Fruit fly (Drosophila melanogaster): ENCODE measurements around the gene CanA1.

CanA1 gene

DNA sequence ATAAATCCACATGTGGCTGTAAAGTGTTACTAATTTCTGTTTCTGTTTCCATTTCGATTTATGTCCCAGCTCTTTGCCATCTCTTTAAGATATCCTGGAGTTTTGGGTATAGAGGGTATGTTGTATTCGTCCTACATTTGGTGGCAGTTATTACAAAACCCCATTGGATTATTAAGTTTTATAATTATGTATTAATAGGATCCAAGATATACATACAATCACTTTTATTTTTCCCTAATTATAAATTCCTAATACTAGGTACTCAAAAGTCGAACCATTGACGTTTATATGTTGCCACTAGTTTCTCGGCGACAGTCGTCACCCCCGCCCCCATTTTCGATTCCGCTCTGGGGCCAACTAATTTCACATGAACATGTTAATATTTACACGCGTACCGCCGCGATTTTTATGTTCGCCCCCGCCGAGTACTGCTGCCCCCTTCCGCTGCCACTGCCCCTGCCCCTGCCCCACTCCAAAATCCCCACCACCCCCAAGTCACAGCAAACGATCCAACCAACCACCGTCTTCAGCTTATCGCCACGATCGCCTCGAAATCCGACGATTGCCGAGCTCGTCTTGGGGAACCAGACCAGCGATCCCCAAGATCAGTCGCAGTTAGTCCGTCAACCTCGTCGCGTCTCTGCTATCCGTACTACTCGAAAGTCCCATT, 25.6 kb downstream of the CanA1 start, which contains the start of gene Sox100B (continued):
- TF ChIP-seq CG5245 (GFP tag; optimal IDR thresholded peaks at IDR 0.05) (peak; percentile 59), Lim3 (GFP tag; IDR thresholded peaks at IDR 0.05) (no peak), CG12219 (GFP tag; optimal IDR thresholded peaks at IDR 0.05) (peak; percentile 30), bcd (GFP tag; optimal IDR thresholded peaks at IDR 0.05) (peak; percentile 55), CG1647 (GFP tag; optimal IDR thresholded peaks at IDR 0.05) (no peak), Lhr (GFP tag; optimal IDR thresholded peaks at IDR 0.05) (peak; percentile 29), CG4820 (GFP tag; optimal IDR thresholded peaks at IDR 0.05) (peak; percentile 51), gfzf (GFP tag; optimal IDR thresholded peaks at IDR 0.05) (no peak), CG11093 (GFP tag; IDR thresholded peaks at IDR 0.05) (0 out of 3 replicates have a peak, but pooled peaks have one; percentile 49), tll (GFP tag; optimal IDR thresholded peaks at IDR 0.05) (peak in 1 of 2 experiments; percentile 25), CG8281 (tag; optimal IDR thresholded peaks at IDR 0.05) (peak; percentile 27), sd (tag; optimal IDR thresholded peaks at IDR 0.05) (no peak), esg (GFP tag; conservative IDR thresholded peaks at IDR 0.05) (peak; percentile 41), croc (GFP tag; conservative IDR thresholded peaks at IDR 0.05) (peak; percentile 65), sr (GFP tag; IDR thresholded peaks at IDR 0.05) (no peak), Hr3 (GFP tag; optimal IDR thresholded peaks at IDR 0.05) (peak; percentile 50), Ets97D (GFP tag; optimal IDR thresholded peaks at IDR 0.05) (no peak), cwo (GFP tag; optimal IDR thresholded peaks at IDR 0.05) (peak; percentile 5), CG3065 (GFP tag; optimal IDR thresholded peaks at IDR 0.05) (peak; percentile 20), Ada2b (GFP tag; IDR thresholded peaks at IDR 0.05) (peak; percentile 53), dm (GFP tag; optimal IDR thresholded peaks at IDR 0.05) (no peak), CG10543 (GFP tag; optimal IDR thresholded peaks at IDR 0.05) (peak; percentile 24), dmrt99B (tag; optimal IDR thresholded peaks at IDR 0.05) (peak; percentile 69), CG11695 (GFP tag; IDR thresholded peaks at IDR 0.05) (peak; percentile 60; the same call in 1 of the 3 replicates), CG2202 (tag; optimal IDR thresholded peaks at IDR 0.05) (peak; percentile 63), CG3847 (GFP tag; IDR thresholded peaks at IDR 0.05) (0 out of 2 replicates have a peak, but pooled peaks have one; percentile 32), ase (GFP tag; IDR thresholded peaks at IDR 0.05) (0 out of 3 replicates have a peak, but pooled peaks have one; percentile 31), Spps (tag; optimal IDR thresholded peaks at IDR 0.05) (peak; percentile 71), Dek (tag; optimal IDR thresholded peaks at IDR 0.05) (peak; percentile 13), CG1603 (tag; optimal IDR thresholded peaks at IDR 0.05) (peak; percentile 33), zfh1 (GFP tag; IDR thresholded peaks at IDR 0.05) (peak; percentile 89), CG15011 (GFP tag; optimal IDR thresholded peaks at IDR 0.05) (peak; percentile 2), CG4730 (GFP tag; IDR thresholded peaks at IDR 0.05) (no peak; the same call in 1 of the 2 replicates), CG10366 (GFP tag; IDR thresholded peaks at IDR 0.05) (peak; percentile 48), pan (optimal IDR thresholded peaks at IDR 0.05) (peak in 1 of 2 experiments; percentile 32), pan (GFP tag; optimal IDR thresholded peaks at IDR 0.05 in 1 of 2, IDR thresholded peaks at IDR 0.05 in 1 of 2) (peak; percentile 42 to 71), Jarid2 (GFP tag; optimal IDR thresholded peaks at IDR 0.05) (peak; percentile 14), Max (GFP tag; optimal IDR thresholded peaks at IDR 0.05) (peak; percentile 33), zen (tag; optimal IDR thresholded peaks at IDR 0.05) (peak; percentile 91), az2 (GFP tag; optimal IDR thresholded peaks at IDR 0.05) (peak; percentile 65), E2f2 (GFP tag; IDR thresholded peaks at IDR 0.05) (peak; percentile 26; the same call in 1 of the 2 replicates), wdn (GFP tag; IDR thresholded peaks at IDR 0.05) (no peak), odd (GFP tag; optimal IDR thresholded peaks at IDR 0.05) (no peak), NfI (GFP tag; optimal IDR thresholded peaks at IDR 0.05) (peak; percentile 10), ab (GFP tag; optimal IDR thresholded peaks at IDR 0.05) (no peak), CG3163 (GFP tag; optimal IDR thresholded peaks at IDR 0.05) (no peak), CG32772 (GFP tag; IDR thresholded peaks at IDR 0.05) (peak; percentile 74), CG7372 (GFP tag; IDR thresholded peaks at IDR 0.05) (no peak; the same call in 1 of the 2 replicates), bsh (GFP tag; optimal IDR thresholded peaks at IDR 0.05) (peak in 1 of 2 experiments; percentile 84)

Data from whole organism, embryonic.